Fruit fly (Drosophila melanogaster): ENCODE results near the gene D19B.
"Not testable (repeated sequence)": the region's sequence is repeated elsewhere in the genome, so short reads cannot be mapped to it uniquely, and the experiment has no call there.

DNA sequence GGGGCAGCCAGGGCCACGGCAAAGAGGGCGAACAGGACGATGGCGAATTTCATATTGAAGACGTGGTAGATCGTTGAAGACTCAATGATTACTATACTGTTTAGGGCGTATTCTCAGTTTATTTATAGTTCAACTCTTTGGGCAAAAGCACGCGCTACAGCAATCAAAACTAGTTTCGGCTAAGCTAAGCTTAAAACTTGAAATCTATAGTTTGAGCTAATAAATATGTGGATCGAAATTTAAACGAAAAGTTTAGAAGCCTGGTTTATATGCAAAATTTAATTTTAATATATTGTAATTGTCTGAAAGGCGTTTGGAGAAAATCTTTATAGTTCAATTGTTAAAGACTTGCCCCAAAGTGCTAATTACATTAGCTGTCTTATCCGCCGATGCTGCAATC is 36.8 kb downstream of the D19B start, which contains the start of gene Cpr65Ax1:
- not testable (repeated sequence) for TF ChIP-seq usp (GFP tag; optimal IDR thresholded peaks at IDR 0.05); CG8478 (optimal IDR thresholded peaks at IDR 0.05); Dll (optimal IDR thresholded peaks at IDR 0.05); psq (optimal IDR thresholded peaks at IDR 0.05); EcR (GFP tag; optimal IDR thresholded peaks at IDR 0.05)
